Fruit fly (Drosophila melanogaster): ENCODE measurements around the gene Saysd1.

Saysd1 gene

dm6 chr3R:25172353-25172752 is 42.6 kb downstream of the Saysd1 start:
- TF ChIP-seq zen (tag; optimal IDR thresholded peaks at IDR 0.05) (peak; percentile 66), fd102C (GFP tag; optimal IDR thresholded peaks at IDR 0.05) (peak; percentile 2), tll (GFP tag; optimal IDR thresholded peaks at IDR 0.05) (peak in 1 of 2 experiments; percentile 70), cad (GFP tag; optimal IDR thresholded peaks at IDR 0.05) (peak; percentile 94), CG12391 (tag; optimal IDR thresholded peaks at IDR 0.05) (no peak)

dm6 chr3R:25168259-25168972 is 46.6 kb downstream of the Saysd1 start:
- TF ChIP-seq CG10267 (tag; optimal IDR thresholded peaks at IDR 0.05) (peak; percentile 27), CG10543 (GFP tag; optimal IDR thresholded peaks at IDR 0.05) (no peak), YL-1 (GFP tag; optimal IDR thresholded peaks at IDR 0.05) (no peak), org-1 (GFP tag; optimal IDR thresholded peaks at IDR 0.05) (peak; percentile 52), CG8944 (GFP tag; optimal IDR thresholded peaks at IDR 0.05) (no peak), ato (GFP tag; IDR thresholded peaks at IDR 0.05; ENCODE audit: partially characterized antibody) (no peak), CG15269 (tag; optimal IDR thresholded peaks at IDR 0.05) (peak; percentile 52), CG15011 (GFP tag; optimal IDR thresholded peaks at IDR 0.05) (peak; percentile 36), dmrt99B (tag; optimal IDR thresholded peaks at IDR 0.05) (peak; percentile 68), CG12744 (GFP tag; optimal IDR thresholded peaks at IDR 0.05) (no peak), CG16863 (GFP tag; optimal IDR thresholded peaks at IDR 0.05) (peak; percentile 11), CG32532 (GFP tag; IDR thresholded peaks at IDR 0.05) (peak; percentile 13; the same call in 1 of the 2 replicates), Rfx (GFP tag; IDR thresholded peaks at IDR 0.05) (peak; percentile 36; the same call in 1 of the 2 replicates), CG10959 (GFP tag; IDR thresholded peaks at IDR 0.05) (no peak), dati (GFP tag; IDR thresholded peaks at IDR 0.05) (no peak), CG17385 (GFP tag; optimal IDR thresholded peaks at IDR 0.05) (peak; percentile 44), Oli (tag; optimal IDR thresholded peaks at IDR 0.05) (peak; percentile 45), hkb (optimal IDR thresholded peaks at IDR 0.05) (no peak), hkb (GFP tag; IDR thresholded peaks at IDR 0.05) (peak; percentile 37), otp (GFP tag; IDR thresholded peaks at IDR 0.05) (no peak), fd3F (GFP tag; optimal IDR thresholded peaks at IDR 0.05) (no peak), CG17361 (GFP tag; IDR thresholded peaks at IDR 0.05) (peak; percentile 64), jumu (GFP tag; optimal IDR thresholded peaks at IDR 0.05) (peak; percentile 10), B-H2 (GFP tag; optimal IDR thresholded peaks at IDR 0.05) (no peak), CG8478 (optimal IDR thresholded peaks at IDR 0.05) (no peak), Bteb2 (GFP tag; optimal IDR thresholded peaks at IDR 0.05) (no peak), Blimp-1 (GFP tag; optimal IDR thresholded peaks at IDR 0.05) (peak; percentile 36), oc (tag; optimal IDR thresholded peaks at IDR 0.05) (no peak), CG5180 (GFP tag; optimal IDR thresholded peaks at IDR 0.05) (peak; percentile 6), cad (GFP tag; optimal IDR thresholded peaks at IDR 0.05) (no peak), CG4282 (GFP tag; optimal IDR thresholded peaks at IDR 0.05) (no peak), lmd (GFP tag; IDR thresholded peaks at IDR 0.05) (peak; percentile 50), Stat92E (GFP tag; optimal IDR thresholded peaks at IDR 0.05) (no peak), chif (GFP tag; optimal IDR thresholded peaks at IDR 0.05) (no peak), CG14710 (tag; optimal IDR thresholded peaks at IDR 0.05) (peak; percentile 30), ranshi (GFP tag; IDR thresholded peaks at IDR 0.05) (peak; percentile 44; the same call in 1 of the 2 replicates), Lhr (GFP tag; optimal IDR thresholded peaks at IDR 0.05) (no peak), Jarid2 (GFP tag; optimal IDR thresholded peaks at IDR 0.05) (peak; percentile 5), az2 (GFP tag; optimal IDR thresholded peaks at IDR 0.05) (peak; percentile 4), CG11723 (GFP tag; optimal IDR thresholded peaks at IDR 0.05) (no peak), tgo (GFP tag; IDR thresholded peaks at IDR 0.05) (peak; percentile 44; the same call in 1 of the 3 replicates), gcm (GFP tag; optimal IDR thresholded peaks at IDR 0.05) (no peak), Adf1 (GFP tag; IDR thresholded peaks at IDR 0.05) (no peak), Gsc (GFP tag; IDR thresholded peaks at IDR 0.05) (no peak)

Measured in whole organism, embryonic.